Fruit fly (Drosophila melanogaster) ovary, adult (tissue): ENCODE measurements around the gene Tektin-C.

ENCODE experiments used
- CG17801 ChIP-seq: fragments of 200-800 bp; optimal IDR thresholded peaks from 2 replicates; lab custom pipeline; 2019; ENCODE audit warnings: missing biosample characterization, mild to moderate bottlenecking, missing genetic modification characterization, moderate library complexity; ENCODE audit not compliant: partially characterized antibody

Gene Tektin-C

dm6 chr3L:5764922-5765843, 31.2 kb downstream of the Tektin-C start, which contains the start of gene CG10576:
Gene CG10576, minus strand, starts transcription at chr3L:5765702.
- no peak for TF ChIP-seq CG17801 (GFP tag; lab: Kevin White, UChicago)

- TF ChIP-seq CG17801 (GFP tag; lab: Kevin White, UChicago), result no peak
Measured at dm6 chr3L:5753605-5754365, 42.6 kb downstream of the Tektin-C start.

- peak; percentile 51 for TF ChIP-seq CG17801 (GFP tag; lab: Kevin White, UChicago)
Measured at dm6 chr3L:5752903-5753604, 43.3 kb downstream of the Tektin-C start, which contains the start of gene Usp47. Gene Usp47, plus strand, starts transcription at chr3L:5752973.

dm6 chr3L:5751740-5752579, 44.4 kb downstream of the Tektin-C start, which contains the start of gene DnaJ-1:
Gene DnaJ-1, minus strand, starts transcription at chr3L:5752189.
- peak; percentile 77 for TF ChIP-seq CG17801 (GFP tag; lab: Kevin White, UChicago)

- TF ChIP-seq CG17801 (GFP tag; lab: Kevin White, UChicago), result no peak
Measured at dm6 chr3L:5751417-5751739, 45.0 kb downstream of the Tektin-C start.

dm6 chr3L:5749616-5750336, 46.6 kb downstream of the Tektin-C start:
- TF ChIP-seq CG17801 (GFP tag; lab: Kevin White, UChicago), result peak; percentile 8
